Worm (Caenorhabditis elegans) whole organism, young adult: Measurements from ENCODE around the gene K08E7.4.

Experiments used
- F23B12.7 ChIP-seq: sonication (generic microtip); optimal IDR thresholded peaks from 2 replicates; lab custom pipeline; 2017; ENCODE audit warnings: missing genetic modification characterization, mild to moderate bottlenecking, missing compliant biosample characterization, antibody characterized with exemption, moderate library complexity; ENCODE audit not compliant: insufficient read depth
- F37B4.10 ChIP-seq: fragments of 200-800 bp; sonication (Bioruptor generic); IDR thresholded peaks from 2 replicates; pipeline ENCODE4 v1.3.6; 2022; ENCODE audit warnings: missing genetic modification characterization, missing compliant biosample characterization
- F57A8.1 ChIP-seq: fragments of 200-800 bp; sonication (Bioruptor generic); optimal IDR thresholded peaks from 2 replicates; lab custom pipeline; 2018; ENCODE audit warnings: mild to moderate bottlenecking, missing genetic modification characterization, moderate library complexity, missing compliant biosample characterization
- T07F8.4 ChIP-seq: sonication (generic microtip); optimal IDR thresholded peaks from 2 replicates; lab custom pipeline; 2016; ENCODE audit warnings: mild to moderate bottlenecking, missing genetic modification characterization, moderate library complexity, missing compliant biosample characterization
- Y53G8AR.9 ChIP-seq: fragments of 200-800 bp; sonication (Bioruptor generic); conservative IDR thresholded peaks from 2 replicates; pipeline ENCODE4 v1.3.6; 2022; ENCODE audit warnings: missing genetic modification reagents, missing genetic modification characterization, missing compliant biosample characterization
- Y56A3A.18 ChIP-seq: fragments of 200-800 bp; sonication (Bioruptor generic); IDR thresholded peaks from 2 replicates; pipeline ENCODE4 v1.3.6; 2022; ENCODE audit warnings: missing genetic modification reagents, missing genetic modification characterization, missing compliant biosample characterization
- Y95B8A.8 ChIP-seq: fragments of 200-800 bp; sonication (Bioruptor generic); IDR thresholded peaks from 2 replicates; pipeline ENCODE4 v1.3.6; 2022; ENCODE audit warnings: missing genetic modification reagents, missing genetic modification characterization, missing compliant biosample characterization
- ZK185.1 ChIP-seq: sonication (generic microtip); optimal IDR thresholded peaks from 2 replicates; lab custom pipeline; 2016; ENCODE audit warnings: mild to moderate bottlenecking, missing genetic modification characterization, missing compliant biosample characterization; ENCODE audit not compliant: poor library complexity, severe bottlenecking
- atf-7 ChIP-seq: sonication (generic microtip); optimal IDR thresholded peaks from 2 replicates; lab custom pipeline; 2017; ENCODE audit warnings: mild to moderate bottlenecking, missing genetic modification characterization, missing compliant biosample characterization
- attf-3 ChIP-seq: fragments of 200-800 bp; sonication (Bioruptor generic); conservative IDR thresholded peaks from 2 replicates; pipeline ENCODE4 v1.3.6; 2022; ENCODE audit warnings: missing genetic modification reagents, missing genetic modification characterization, missing compliant biosample characterization
- attf-5 ChIP-seq: fragments of 200-800 bp; sonication (Bioruptor generic); optimal IDR thresholded peaks from 2 replicates; lab custom pipeline; 2018; ENCODE audit warnings: mild to moderate bottlenecking, missing genetic modification characterization, missing compliant biosample characterization
- bed-2 ChIP-seq: fragments of 200-800 bp; sonication (Bioruptor generic); IDR thresholded peaks from 2 replicates; pipeline ENCODE4 v1.3.6; 2022; ENCODE audit warnings: missing genetic modification reagents, missing genetic modification characterization, missing compliant biosample characterization
- ccch-3 ChIP-seq: fragments of 200-800 bp; sonication (Bioruptor generic); optimal IDR thresholded peaks from 2 replicates; lab custom pipeline; 2018; ENCODE audit warnings: mild to moderate bottlenecking, missing genetic modification characterization, missing compliant biosample characterization
- cebp-1 ChIP-seq, 2 experiments: fragments of 200-800 bp in 1 of 2; sonication (Bioruptor generic) in 1 of 2; sonication (generic microtip) in 1 of 2; IDR thresholded peaks in 1 of 2; optimal IDR thresholded peaks in 1 of 2; 2 replicates each; pipeline versions ENCODE4 v1.3.6 to Lab custom; 2017 to 2022; ENCODE audit warnings: missing compliant biosample characterization in 2 of 2, missing genetic modification characterization in 2 of 2, mild to moderate bottlenecking in 1 of 2, missing genetic modification reagents in 1 of 2, moderate library complexity in 1 of 2
- cebp-2 ChIP-seq: fragments of 200-800 bp; sonication (Bioruptor generic); IDR thresholded peaks from 2 replicates; pipeline ENCODE4 v1.3.6; 2022; ENCODE audit warnings: missing genetic modification characterization, missing compliant biosample characterization
- ceh-27 ChIP-seq: fragments of 200-800 bp; sonication (Bioruptor generic); optimal IDR thresholded peaks from 2 replicates; lab custom pipeline; 2018; ENCODE audit warnings: mild to moderate bottlenecking, missing genetic modification characterization, moderate library complexity, missing compliant biosample characterization
- ceh-58 ChIP-seq: fragments of 200-800 bp; sonication (Bioruptor generic); IDR thresholded peaks from 2 replicates; pipeline ENCODE4 v1.3.6; 2022; ENCODE audit warnings: missing genetic modification characterization, missing compliant biosample characterization
- egl-18 ChIP-seq: fragments of 200-800 bp; sonication (Bioruptor generic); IDR thresholded peaks from 2 replicates; pipeline ENCODE4 v1.3.6; 2022; ENCODE audit warnings: missing genetic modification reagents, missing genetic modification characterization, missing compliant biosample characterization
- egrh-3 ChIP-seq: fragments of 200-800 bp; sonication (Bioruptor generic); IDR thresholded peaks from 2 replicates; pipeline ENCODE4 v1.3.6; 2022; ENCODE audit warnings: missing genetic modification reagents, missing genetic modification characterization, missing compliant biosample characterization
- hlh-12 ChIP-seq: sonication (generic microtip); optimal IDR thresholded peaks from 2 replicates; lab custom pipeline; 2016; ENCODE audit warnings: missing genetic modification characterization, missing compliant biosample characterization
- hmg-1.2 ChIP-seq: fragments of 200-800 bp; sonication (Bioruptor generic); IDR thresholded peaks from 2 replicates; pipeline ENCODE4 v1.3.6; 2022; ENCODE audit warnings: missing genetic modification reagents, missing genetic modification characterization, missing compliant biosample characterization
- lin-26 ChIP-seq: fragments of 200-800 bp; sonication (Bioruptor generic); IDR thresholded peaks from 2 replicates; pipeline ENCODE4 v1.3.6; 2022; ENCODE audit warnings: missing genetic modification reagents, missing genetic modification characterization, missing compliant biosample characterization
- lin-54 ChIP-seq: fragments of 200-800 bp; sonication (Bioruptor generic); optimal IDR thresholded peaks from 2 replicates; lab custom pipeline; 2018; ENCODE audit warnings: mild to moderate bottlenecking, missing genetic modification characterization, missing compliant biosample characterization
- lir-1 ChIP-seq: fragments of 200-800 bp; sonication (Bioruptor generic); conservative IDR thresholded peaks from 2 replicates; pipeline ENCODE4 v1.3.6; 2022; ENCODE audit warnings: missing genetic modification reagents, missing genetic modification characterization, missing compliant biosample characterization
- madf-10 ChIP-seq: sonication (generic microtip); optimal IDR thresholded peaks from 2 replicates; lab custom pipeline; 2016; ENCODE audit warnings: mild to moderate bottlenecking, missing genetic modification characterization, missing compliant biosample characterization
- madf-3 ChIP-seq: fragments of 200-800 bp; sonication (Bioruptor generic); IDR thresholded peaks from 2 replicates; pipeline ENCODE4 v1.3.6; 2022; ENCODE audit warnings: missing genetic modification reagents, missing genetic modification characterization, missing compliant biosample characterization
- madf-6 ChIP-seq: fragments of 200-800 bp; sonication (Bioruptor generic); IDR thresholded peaks from 2 replicates; pipeline ENCODE4 v1.3.6; 2022; ENCODE audit warnings: missing genetic modification reagents, missing genetic modification characterization, missing compliant biosample characterization
- mcd-1 ChIP-seq: fragments of 200-800 bp; sonication (Bioruptor generic); IDR thresholded peaks from 2 replicates; pipeline ENCODE4 v1.3.6; 2022; ENCODE audit warnings: missing genetic modification reagents, missing genetic modification characterization, missing compliant biosample characterization
- mes-4 ChIP-seq: sonication (generic microtip); optimal IDR thresholded peaks from 2 replicates; lab custom pipeline; 2016; ENCODE audit warnings: missing genotype, missing genetic modification characterization, missing compliant biosample characterization
- nfya-1 ChIP-seq: sonication (generic microtip); optimal IDR thresholded peaks from 2 replicates; lab custom pipeline; 2017; ENCODE audit warnings: antibody characterized with exemption, missing compliant biosample characterization, missing genetic modification characterization, borderline replicate concordance; ENCODE audit not compliant: insufficient read depth
- nhr-120 ChIP-seq: fragments of 200-800 bp; sonication (Bioruptor generic); IDR thresholded peaks from 2 replicates; pipeline ENCODE4 v1.3.6; 2022; ENCODE audit warnings: missing genetic modification characterization, missing compliant biosample characterization
- nhr-179 ChIP-seq: sonication (generic microtip); optimal IDR thresholded peaks from 2 replicates; lab custom pipeline; 2016; ENCODE audit warnings: mild to moderate bottlenecking, missing genetic modification characterization, missing compliant biosample characterization
- nhr-80 ChIP-seq: sonication (generic microtip); optimal IDR thresholded peaks from 2 replicates; lab custom pipeline; 2016; ENCODE audit warnings: missing genetic modification characterization, missing compliant biosample characterization
- pha-4 ChIP-seq: fragments of 150-350 bp; sonication (generic microtip); optimal IDR thresholded peaks from 2 replicates; lab custom pipeline; 2014; ENCODE audit warnings: missing biosample characterization, missing genetic modification reagents, missing genetic modification characterization
- snpc-3.4 ChIP-seq: sonication (generic microtip); optimal IDR thresholded peaks from 2 replicates; lab custom pipeline; 2017; ENCODE audit warnings: missing genetic modification characterization, mild to moderate bottlenecking, missing compliant biosample characterization, antibody characterized with exemption, moderate library complexity, missing genotype, missing genetic modification reagents
- snpc-4 ChIP-seq, 5 experiments: fragments of 150-350 bp in 1 of 5; sonication (generic microtip) in 4 of 5; optimal IDR thresholded peaks; 2 replicates each; lab custom pipeline; 2014 to 2018; ENCODE audit warnings: missing genetic modification characterization in 5 of 5, missing biosample characterization in 3 of 5, antibody characterized with exemption in 2 of 5, mild to moderate bottlenecking in 2 of 5, missing compliant biosample characterization in 2 of 5, missing genotype in 2 of 5, moderate library complexity in 2 of 5, missing genetic modification reagents in 1 of 5
- somi-1 ChIP-seq: fragments of 200-800 bp; sonication (Bioruptor generic); optimal IDR thresholded peaks from 2 replicates; lab custom pipeline; 2018; ENCODE audit warnings: mild to moderate bottlenecking, missing genetic modification characterization, missing compliant biosample characterization
- tbx-9 ChIP-seq: sonication (generic microtip); optimal IDR thresholded peaks from 2 replicates; lab custom pipeline; 2016; ENCODE audit warnings: borderline replicate concordance, missing genetic modification characterization, inconsistent platforms, missing compliant biosample characterization
- unc-130 ChIP-seq: sonication (generic microtip); optimal IDR thresholded peaks from 2 replicates; lab custom pipeline; 2016; ENCODE audit warnings: missing genetic modification reagents, missing genetic modification characterization, missing compliant biosample characterization
- unc-62 ChIP-seq: fragments of 150-350 bp; optimal IDR thresholded peaks from 2 replicates; lab custom pipeline; 2014; ENCODE audit warnings: missing biosample characterization, missing genetic modification reagents, missing genetic modification characterization
- xnd-1 ChIP-seq: sonication (generic microtip); optimal IDR thresholded peaks from 2 replicates; lab custom pipeline; 2016; ENCODE audit warnings: missing genotype, missing genetic modification reagents, missing genetic modification characterization, missing compliant biosample characterization
- zim-3 ChIP-seq: sonication (generic microtip); optimal IDR thresholded peaks from 2 replicates; lab custom pipeline; 2017; ENCODE audit warnings: mild to moderate bottlenecking, missing genetic modification characterization, moderate library complexity, missing compliant biosample characterization
- ztf-25 ChIP-seq: fragments of 200-800 bp; sonication (Bioruptor generic); IDR thresholded peaks from 2 replicates; pipeline ENCODE4 v1.3.6; 2022; ENCODE audit warnings: missing genetic modification reagents, missing genetic modification characterization, missing compliant biosample characterization
- ztf-26 ChIP-seq: sonication (generic microtip); optimal IDR thresholded peaks from 2 replicates; lab custom pipeline; 2017; ENCODE audit warnings: missing genetic modification characterization, missing compliant biosample characterization
- ztf-6 ChIP-seq: fragments of 200-800 bp; sonication (Bioruptor generic); IDR thresholded peaks from 2 replicates; pipeline ENCODE4 v1.3.6; 2022; ENCODE audit warnings: missing genetic modification reagents, missing genetic modification characterization, missing compliant biosample characterization

The K08E7.4 gene

ce11 chrIV:12531464-12531863 is 39.5 kb downstream of the K08E7.4 start:
- TF ChIP-seq egrh-3 (GFP tag; lab: Robert Waterston, UW) (no peak), attf-3 (no peak), nfya-1 (tag; lab: Kevin White, UChicago) (no peak), nhr-179 (tag; lab: Kevin White, UChicago) (no peak), nhr-80 (no peak), snpc-3.4 (no peak), somi-1 (GFP tag; lab: Kevin White, UChicago) (no peak), snpc-4 (GFP tag; optimal IDR thresholded peaks at IDR 0.05; lab: Kevin White, UChicago) (no peak), snpc-4 (tag; optimal IDR thresholded peaks at IDR 0.05; lab: Kevin White, UChicago) (no peak), lin-26 (GFP tag; lab: Robert Waterston, UW) (no peak), ztf-26 (no peak), unc-130 (GFP tag; lab: Kevin White, UChicago) (no peak), ceh-27 (no peak), F37B4.10 (GFP tag; lab: Robert Waterston, UW) (no peak), tbx-9 (tag; lab: Kevin White, UChicago) (no peak), madf-10 (tag; lab: Kevin White, UChicago) (no peak), lin-54 (no peak), mes-4 (tag; lab: Kevin White, UChicago) (no peak), ztf-25 (GFP tag; lab: Robert Waterston, UW) (no peak), ccch-3 (GFP tag; lab: Kevin White, UChicago) (no peak)

ce11 chrIV:12531047-12531446 is 39.9 kb downstream of the K08E7.4 start, which contains the start of gene F53B2.5:
F53B2.5 (minus strand) TSS chrIV:12531147.
- TF ChIP-seq Y53G8AR.9 (no peak), mcd-1 (GFP tag; lab: Robert Waterston, UW) (no peak), madf-6 (GFP tag; lab: Robert Waterston, UW) (no peak), lir-1 (GFP tag; lab: Robert Waterston, UW) (no peak), cebp-2 (GFP tag; lab: Robert Waterston, UW) (no peak), madf-3 (GFP tag; lab: Robert Waterston, UW) (no peak), ceh-58 (GFP tag; lab: Robert Waterston, UW) (no peak), ZK185.1 (no peak), zim-3 (tag; lab: Kevin White, UChicago) (no peak), egl-18 (GFP tag; lab: Robert Waterston, UW) (no peak), bed-2 (GFP tag; lab: Robert Waterston, UW) (no peak), ceh-27 (no peak), F23B12.7 (tag; lab: Kevin White, UChicago) (no peak)
- TF ChIP-seq, all 124 proteins: peak for 0

- no peak for TF ChIP-seq madf-10 (tag; lab: Kevin White, UChicago)
- TF ChIP-seq cebp-2 (GFP tag; lab: Robert Waterston, UW): no peak
- TF ChIP-seq hmg-1.2 (GFP tag; lab: Robert Waterston, UW): no peak; the same call in 1 of the 2 replicates
- no peak for TF ChIP-seq ztf-6 (GFP tag; lab: Robert Waterston, UW)
- no peak for TF ChIP-seq xnd-1 (tag; lab: Kevin White, UChicago)
- TF ChIP-seq attf-5 (GFP tag; lab: Kevin White, UChicago): peak; percentile 84
- no peak for TF ChIP-seq Y95B8A.8 (GFP tag; lab: Robert Waterston, UW)
- TF ChIP-seq Y56A3A.18 (GFP tag; lab: Robert Waterston, UW): 0 out of 2 replicates have a peak, but pooled peaks have one; percentile 35
- peak; percentile 98 for TF ChIP-seq cebp-1 (GFP tag; IDR thresholded peaks at IDR 0.05; lab: Robert Waterston, UW)
- peak; percentile 99 for TF ChIP-seq cebp-1 (tag; optimal IDR thresholded peaks at IDR 0.05; lab: Kevin White, UChicago)
- TF ChIP-seq unc-62 (GFP tag; lab: Kevin White, UChicago): peak; percentile 83
- no peak for TF ChIP-seq F23B12.7 (tag; lab: Kevin White, UChicago)
- TF ChIP-seq ccch-3 (GFP tag; lab: Kevin White, UChicago): no peak
- no peak for TF ChIP-seq nhr-120 (GFP tag; lab: Robert Waterston, UW)
- TF ChIP-seq F57A8.1 (GFP tag; lab: Kevin White, UChicago): no peak
- TF ChIP-seq pha-4 (tag; lab: Kevin White, UChicago): peak; percentile 85
- peak; percentile 19 for TF ChIP-seq atf-7 (tag; lab: Kevin White, UChicago)
- no peak for TF ChIP-seq hlh-12 (tag; lab: Kevin White, UChicago)
- no peak for TF ChIP-seq T07F8.4 (tag; lab: Kevin White, UChicago)
- peak; percentile 91 for TF ChIP-seq nhr-80
These were observed 43.7 kb downstream of the K08E7.4 start, which contains the start of gene F53B2.8 for ce11 chrIV:12527217-12527616. F53B2.8 (minus strand) TSS chrIV:12527396.
